Worm (Caenorhabditis elegans) whole organism, young adult: Measurements from ENCODE around the gene T04A6.2.
A peak's percentile ranks its signal among the peaks of the same experiment; 100 is the strongest.

Experiments
- B0336.3 ChIP-seq: fragments of 200-800 bp; sonication (Bioruptor generic); IDR thresholded peaks from 2 replicates; pipeline ENCODE4 v1.3.6; 2022; ENCODE audit warnings: missing genetic modification characterization, missing compliant biosample characterization
- D2030.7 ChIP-seq: fragments of 200-800 bp; sonication (Bioruptor generic); IDR thresholded peaks from 2 replicates; pipeline ENCODE4 v1.3.6; 2022; ENCODE audit warnings: missing genetic modification reagents, missing genetic modification characterization, missing compliant biosample characterization
- F22D6.2 ChIP-seq: sonication (generic microtip); optimal IDR thresholded peaks from 2 replicates; lab custom pipeline; 2016; ENCODE audit warnings: mild to moderate bottlenecking, missing genetic modification characterization, missing compliant biosample characterization
- F23B12.7 ChIP-seq: sonication (generic microtip); optimal IDR thresholded peaks from 2 replicates; lab custom pipeline; 2017; ENCODE audit warnings: missing genetic modification characterization, mild to moderate bottlenecking, missing compliant biosample characterization, antibody characterized with exemption, moderate library complexity; ENCODE audit not compliant: insufficient read depth
- F33H1.4 ChIP-seq: fragments of 200-800 bp; sonication (Bioruptor generic); IDR thresholded peaks from 2 replicates; pipeline ENCODE4 v1.3.6; 2022; ENCODE audit warnings: missing genetic modification reagents, missing genetic modification characterization, missing compliant biosample characterization
- F37B4.10 ChIP-seq: fragments of 200-800 bp; sonication (Bioruptor generic); IDR thresholded peaks from 2 replicates; pipeline ENCODE4 v1.3.6; 2022; ENCODE audit warnings: missing genetic modification characterization, missing compliant biosample characterization
- F39B2.1 ChIP-seq: fragments of 200-800 bp; sonication (Bioruptor generic); IDR thresholded peaks from 2 replicates; pipeline ENCODE4 v1.3.6; 2022; ENCODE audit warnings: missing genetic modification reagents, missing genetic modification characterization, missing compliant biosample characterization
- F55B11.4 ChIP-seq: sonication (generic microtip); optimal IDR thresholded peaks from 2 replicates; lab custom pipeline; 2016; ENCODE audit warnings: missing compliant biosample characterization, missing genetic modification characterization, borderline replicate concordance; ENCODE audit not compliant: insufficient read depth
- F57A8.1 ChIP-seq: fragments of 200-800 bp; sonication (Bioruptor generic); optimal IDR thresholded peaks from 2 replicates; lab custom pipeline; 2018; ENCODE audit warnings: mild to moderate bottlenecking, missing genetic modification characterization, moderate library complexity, missing compliant biosample characterization
- K11D2.4 ChIP-seq: fragments of 200-800 bp; sonication (Bioruptor generic); IDR thresholded peaks from 2 replicates; pipeline ENCODE4 v1.3.6; 2022; ENCODE audit warnings: missing genetic modification reagents, missing genetic modification characterization, missing compliant biosample characterization
- K12H6.12 ChIP-seq: fragments of 200-800 bp; sonication (Bioruptor generic); optimal IDR thresholded peaks from 2 replicates; lab custom pipeline; 2018; ENCODE audit warnings: mild to moderate bottlenecking, missing genetic modification characterization, missing compliant biosample characterization
- Y56A3A.18 ChIP-seq: fragments of 200-800 bp; sonication (Bioruptor generic); IDR thresholded peaks from 2 replicates; pipeline ENCODE4 v1.3.6; 2022; ENCODE audit warnings: missing genetic modification reagents, missing genetic modification characterization, missing compliant biosample characterization
- ZK185.1 ChIP-seq: sonication (generic microtip); optimal IDR thresholded peaks from 2 replicates; lab custom pipeline; 2016; ENCODE audit warnings: mild to moderate bottlenecking, missing genetic modification characterization, missing compliant biosample characterization; ENCODE audit not compliant: poor library complexity, severe bottlenecking
- ama-1 ChIP-seq, 3 experiments: fragments of 150-350 bp in 1 of 3; sonication (generic microtip) in 2 of 3; optimal IDR thresholded peaks; 2 replicates each; lab custom pipeline; 2014 to 2018; ENCODE audit warnings: missing biosample characterization in 2 of 3, missing genetic modification characterization in 2 of 3, missing genetic modification reagents in 2 of 3
- athp-1 ChIP-seq: sonication (generic microtip); optimal IDR thresholded peaks from 2 replicates; lab custom pipeline; 2017; ENCODE audit warnings: mild to moderate bottlenecking, missing genetic modification characterization, missing compliant biosample characterization
- bed-2 ChIP-seq: fragments of 200-800 bp; sonication (Bioruptor generic); IDR thresholded peaks from 2 replicates; pipeline ENCODE4 v1.3.6; 2022; ENCODE audit warnings: missing genetic modification reagents, missing genetic modification characterization, missing compliant biosample characterization
- ceh-58 ChIP-seq: fragments of 200-800 bp; sonication (Bioruptor generic); IDR thresholded peaks from 2 replicates; pipeline ENCODE4 v1.3.6; 2022; ENCODE audit warnings: missing genetic modification characterization, missing compliant biosample characterization
- dox-1 ChIP-seq: fragments of 200-800 bp; sonication (Bioruptor generic); IDR thresholded peaks from 2 replicates; pipeline ENCODE4 v1.3.6; 2022; ENCODE audit warnings: missing genetic modification reagents, missing genetic modification characterization, missing compliant biosample characterization
- dpff-1 ChIP-seq: sonication (generic microtip); optimal IDR thresholded peaks from 2 replicates; lab custom pipeline; 2017; ENCODE audit warnings: mild to moderate bottlenecking, missing genetic modification characterization, missing compliant biosample characterization
- efl-1 ChIP-seq: fragments of 150-350 bp; optimal IDR thresholded peaks from 2 replicates; lab custom pipeline; 2014; ENCODE audit warnings: missing biosample characterization, missing genetic modification reagents, missing genetic modification characterization
- egl-44 ChIP-seq: fragments of 200-800 bp; sonication (Bioruptor generic); IDR thresholded peaks from 2 replicates; pipeline ENCODE4 v1.3.6; 2022; ENCODE audit warnings: missing genetic modification reagents, missing genetic modification characterization, missing compliant biosample characterization
- gei-17 ChIP-seq: fragments of 200-800 bp; sonication (Bioruptor generic); optimal IDR thresholded peaks from 2 replicates; lab custom pipeline; 2018; ENCODE audit warnings: mild to moderate bottlenecking, missing genetic modification characterization, missing compliant biosample characterization
- hmg-1.2 ChIP-seq: fragments of 200-800 bp; sonication (Bioruptor generic); IDR thresholded peaks from 2 replicates; pipeline ENCODE4 v1.3.6; 2022; ENCODE audit warnings: missing genetic modification reagents, missing genetic modification characterization, missing compliant biosample characterization
- hmg-20 ChIP-seq: fragments of 200-800 bp; sonication (Bioruptor generic); IDR thresholded peaks from 2 replicates; pipeline ENCODE4 v1.3.6; 2022; ENCODE audit warnings: missing genetic modification reagents, missing genetic modification characterization, missing compliant biosample characterization
- lin-26 ChIP-seq: fragments of 200-800 bp; sonication (Bioruptor generic); IDR thresholded peaks from 2 replicates; pipeline ENCODE4 v1.3.6; 2022; ENCODE audit warnings: missing genetic modification reagents, missing genetic modification characterization, missing compliant biosample characterization
- lir-1 ChIP-seq: fragments of 200-800 bp; sonication (Bioruptor generic); conservative IDR thresholded peaks from 2 replicates; pipeline ENCODE4 v1.3.6; 2022; ENCODE audit warnings: missing genetic modification reagents, missing genetic modification characterization, missing compliant biosample characterization
- lsl-1 ChIP-seq: fragments of 200-800 bp; sonication (Bioruptor generic); optimal IDR thresholded peaks from 2 replicates; lab custom pipeline; 2018; ENCODE audit warnings: mild to moderate bottlenecking, missing genetic modification characterization, moderate library complexity, missing compliant biosample characterization
- madf-10 ChIP-seq: sonication (generic microtip); optimal IDR thresholded peaks from 2 replicates; lab custom pipeline; 2016; ENCODE audit warnings: mild to moderate bottlenecking, missing genetic modification characterization, missing compliant biosample characterization
- madf-6 ChIP-seq: fragments of 200-800 bp; sonication (Bioruptor generic); IDR thresholded peaks from 2 replicates; pipeline ENCODE4 v1.3.6; 2022; ENCODE audit warnings: missing genetic modification reagents, missing genetic modification characterization, missing compliant biosample characterization
- madf-8 ChIP-seq: fragments of 200-800 bp; sonication (Bioruptor generic); conservative IDR thresholded peaks from 2 replicates; pipeline ENCODE4 v1.3.6; 2022; ENCODE audit warnings: missing genetic modification reagents, missing genetic modification characterization, missing compliant biosample characterization
- nfya-1 ChIP-seq: sonication (generic microtip); optimal IDR thresholded peaks from 2 replicates; lab custom pipeline; 2017; ENCODE audit warnings: antibody characterized with exemption, missing compliant biosample characterization, missing genetic modification characterization, borderline replicate concordance; ENCODE audit not compliant: insufficient read depth
- nfya-2 ChIP-seq: fragments of 200-800 bp; sonication (Bioruptor generic); IDR thresholded peaks from 2 replicates; pipeline ENCODE4 v1.3.6; 2022; ENCODE audit warnings: missing genetic modification reagents, missing genetic modification characterization, missing compliant biosample characterization
- nhr-179 ChIP-seq: sonication (generic microtip); optimal IDR thresholded peaks from 2 replicates; lab custom pipeline; 2016; ENCODE audit warnings: mild to moderate bottlenecking, missing genetic modification characterization, missing compliant biosample characterization
- nhr-80 ChIP-seq: sonication (generic microtip); optimal IDR thresholded peaks from 2 replicates; lab custom pipeline; 2016; ENCODE audit warnings: missing genetic modification characterization, missing compliant biosample characterization
- nhr-90 ChIP-seq: sonication (generic microtip); optimal IDR thresholded peaks from 2 replicates; lab custom pipeline; 2016; ENCODE audit warnings: missing genotype, mild to moderate bottlenecking, missing genetic modification characterization, missing compliant biosample characterization
- pha-4 ChIP-seq: fragments of 150-350 bp; sonication (generic microtip); optimal IDR thresholded peaks from 2 replicates; lab custom pipeline; 2014; ENCODE audit warnings: missing biosample characterization, missing genetic modification reagents, missing genetic modification characterization
- snpc-1.1 ChIP-seq: sonication (generic microtip); optimal IDR thresholded peaks from 2 replicates; lab custom pipeline; 2017; ENCODE audit warnings: missing genetic modification characterization, mild to moderate bottlenecking, missing compliant biosample characterization, antibody characterized with exemption, moderate library complexity, missing genotype, missing genetic modification reagents; ENCODE audit not compliant: insufficient read depth
- snpc-1.3 ChIP-seq: sonication (generic microtip); optimal IDR thresholded peaks from 2 replicates; lab custom pipeline; 2017; ENCODE audit warnings: missing genetic modification characterization, mild to moderate bottlenecking, missing compliant biosample characterization, antibody characterized with exemption, moderate library complexity, missing genotype, missing genetic modification reagents; ENCODE audit not compliant: insufficient read depth
- snpc-3.4 ChIP-seq: sonication (generic microtip); optimal IDR thresholded peaks from 2 replicates; lab custom pipeline; 2017; ENCODE audit warnings: missing genetic modification characterization, mild to moderate bottlenecking, missing compliant biosample characterization, antibody characterized with exemption, moderate library complexity, missing genotype, missing genetic modification reagents
- snpc-4 ChIP-seq, 5 experiments: fragments of 150-350 bp in 1 of 5; sonication (generic microtip) in 4 of 5; optimal IDR thresholded peaks; 2 replicates each; lab custom pipeline; 2014 to 2018; ENCODE audit warnings: missing genetic modification characterization in 5 of 5, missing biosample characterization in 3 of 5, antibody characterized with exemption in 2 of 5, mild to moderate bottlenecking in 2 of 5, missing compliant biosample characterization in 2 of 5, missing genotype in 2 of 5, moderate library complexity in 2 of 5, missing genetic modification reagents in 1 of 5
- tlf-1 ChIP-seq: fragments of 200-800 bp; sonication (Bioruptor generic); optimal IDR thresholded peaks from 2 replicates; lab custom pipeline; 2018; ENCODE audit warnings: mild to moderate bottlenecking, missing genetic modification characterization, missing compliant biosample characterization

T04A6.2 gene

DNA sequence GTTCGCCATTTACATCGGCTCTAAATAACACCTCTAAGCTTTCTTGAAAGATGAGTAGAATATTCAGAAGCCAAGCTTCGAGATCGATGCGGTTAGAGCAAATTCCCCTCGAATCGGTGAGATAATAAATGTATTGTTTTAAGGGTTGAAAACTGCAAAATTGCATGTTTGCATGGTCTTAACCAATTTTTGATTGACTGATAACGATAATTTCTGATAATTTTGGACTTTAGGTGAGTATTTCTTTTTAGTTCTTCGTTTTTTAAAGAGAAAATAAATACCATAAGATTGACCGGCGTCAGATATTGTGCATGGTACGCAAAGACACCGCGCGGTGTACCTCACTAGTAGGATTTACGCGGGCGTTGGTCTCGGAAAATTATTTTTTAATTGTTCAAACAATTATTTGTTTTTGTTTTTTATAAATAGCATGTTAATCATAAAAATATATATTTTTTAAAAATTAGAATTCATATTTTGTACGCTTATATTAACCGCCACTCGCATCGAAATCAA lies 30.4 kb upstream of the T04A6.2 start, which contains the start of gene cup-5 (continued):
- TF ChIP-seq snpc-1.1 (tag; lab: Kevin White, UChicago) = peak; percentile 35
- TF ChIP-seq snpc-3.4 (tag; lab: Kevin White, UChicago) = peak; percentile 15
- TF ChIP-seq F39B2.1 (GFP tag; lab: Robert Waterston, UW) = no peak
- TF ChIP-seq dpff-1 = no peak
- peak; percentile 81 for TF ChIP-seq lsl-1 (GFP tag; lab: Kevin White, UChicago)
- TF ChIP-seq F33H1.4 (GFP tag; lab: Robert Waterston, UW) = peak; percentile 45; the same call in 1 of the 2 replicates
- TF ChIP-seq bed-2 = no peak
- TF ChIP-seq F55B11.4 (tag; lab: Kevin White, UChicago) = no peak
- no peak for TF ChIP-seq tlf-1 (GFP tag; lab: Kevin White, UChicago)
- no peak for TF ChIP-seq dox-1
- no peak; the same call in 1 of the 2 replicates for TF ChIP-seq hmg-1.2 (GFP tag; lab: Robert Waterston, UW)
- TF ChIP-seq ZK185.1 = no peak
- no peak for TF ChIP-seq F22D6.2 (tag; lab: Kevin White, UChicago)
- no peak for TF ChIP-seq egl-44 (GFP tag; lab: Robert Waterston, UW)
- TF ChIP-seq F37B4.10 (GFP tag; lab: Robert Waterston, UW) = no peak
- TF ChIP-seq F57A8.1 (GFP tag; lab: Kevin White, UChicago) = no peak
- no peak for TF ChIP-seq pha-4 (tag; lab: Kevin White, UChicago)
- TF ChIP-seq Y56A3A.18 (GFP tag; lab: Robert Waterston, UW) = no peak
- TF ChIP-seq gei-17 = no peak
- TF ChIP-seq lin-26 = no peak
- peak; percentile 45; the same call in 1 of the 2 replicates for TF ChIP-seq D2030.7 (GFP tag; lab: Robert Waterston, UW)
- peak; percentile 48 for TF ChIP-seq madf-8
- peak; percentile 73 for TF ChIP-seq madf-6 (GFP tag; lab: Robert Waterston, UW)
- no peak for TF ChIP-seq madf-10 (tag; lab: Kevin White, UChicago)
- TF ChIP-seq nhr-90 (tag; lab: Kevin White, UChicago) = no peak
- TF ChIP-seq snpc-1.3 = peak; percentile 29
- peak; percentile 37 for TF ChIP-seq F23B12.7
- TF ChIP-seq lir-1 (GFP tag; lab: Robert Waterston, UW) = no peak
- no peak for TF ChIP-seq hmg-20 (GFP tag; lab: Robert Waterston, UW)
- no peak for TF ChIP-seq K11D2.4
- no peak for TF ChIP-seq ama-1 (optimal IDR thresholded peaks at IDR 0.05; lab: Kevin White, UChicago)
- no peak for TF ChIP-seq ama-1 (GFP tag; optimal IDR thresholded peaks at IDR 0.05; lab: Kevin White, UChicago)
- no peak for TF ChIP-seq nhr-179 (tag; lab: Kevin White, UChicago)
- TF ChIP-seq snpc-4 (GFP tag; optimal IDR thresholded peaks at IDR 0.05; lab: Kevin White, UChicago) = peak; percentile 9
- no peak for TF ChIP-seq snpc-4 (tag; optimal IDR thresholded peaks at IDR 0.05; lab: Kevin White, UChicago)
- TF ChIP-seq athp-1 (tag; lab: Kevin White, UChicago) = peak; percentile 90
- TF ChIP-seq nhr-80 (tag; lab: Kevin White, UChicago) = peak; percentile 47
- no peak for TF ChIP-seq nfya-2 (GFP tag; lab: Robert Waterston, UW)
- TF ChIP-seq nfya-1 = no peak
- TF ChIP-seq efl-1 (GFP tag; lab: Kevin White, UChicago) = peak; percentile 76
- no peak for TF ChIP-seq ceh-58
- TF ChIP-seq K12H6.12 (tag; lab: Kevin White, UChicago) = no peak
- no peak for TF ChIP-seq B0336.3 (GFP tag; lab: Robert Waterston, UW)
